Worm (Caenorhabditis elegans) whole organism, young adult: ENCODE data around the gene nol-10.
A peak's percentile ranks its signal among the peaks of the same experiment; 100 is the strongest.

Experiments used
- D2030.7 ChIP-seq: fragments of 200-800 bp; sonication (Bioruptor generic); IDR thresholded peaks from 2 replicates; pipeline ENCODE4 v1.3.6; 2022; ENCODE audit warnings: missing genetic modification reagents, missing genetic modification characterization, missing compliant biosample characterization
- F33H1.4 ChIP-seq: fragments of 200-800 bp; sonication (Bioruptor generic); IDR thresholded peaks from 2 replicates; pipeline ENCODE4 v1.3.6; 2022; ENCODE audit warnings: missing genetic modification reagents, missing genetic modification characterization, missing compliant biosample characterization
- F52B5.7 ChIP-seq: sonication (generic microtip); optimal IDR thresholded peaks from 2 replicates; lab custom pipeline; 2016; ENCODE audit warnings: mild to moderate bottlenecking, missing genetic modification characterization, missing compliant biosample characterization
- F55B11.4 ChIP-seq: sonication (generic microtip); optimal IDR thresholded peaks from 2 replicates; lab custom pipeline; 2016; ENCODE audit warnings: missing compliant biosample characterization, missing genetic modification characterization, borderline replicate concordance; ENCODE audit not compliant: insufficient read depth
- F57C9.4 ChIP-seq: sonication (generic microtip); optimal IDR thresholded peaks from 2 replicates; lab custom pipeline; 2017; ENCODE audit warnings: mild to moderate bottlenecking, missing genetic modification characterization, missing compliant biosample characterization
- K11D2.4 ChIP-seq: fragments of 200-800 bp; sonication (Bioruptor generic); IDR thresholded peaks from 2 replicates; pipeline ENCODE4 v1.3.6; 2022; ENCODE audit warnings: missing genetic modification reagents, missing genetic modification characterization, missing compliant biosample characterization
- T07F8.4 ChIP-seq: sonication (generic microtip); optimal IDR thresholded peaks from 2 replicates; lab custom pipeline; 2016; ENCODE audit warnings: mild to moderate bottlenecking, missing genetic modification characterization, moderate library complexity, missing compliant biosample characterization
- Y53F4B.3 ChIP-seq: fragments of 200-800 bp; sonication (Bioruptor generic); IDR thresholded peaks from 2 replicates; pipeline ENCODE4 v1.3.6; 2022; ENCODE audit warnings: missing genetic modification reagents, missing genetic modification characterization, missing compliant biosample characterization
- Y53G8AR.9 ChIP-seq: fragments of 200-800 bp; sonication (Bioruptor generic); conservative IDR thresholded peaks from 2 replicates; pipeline ENCODE4 v1.3.6; 2022; ENCODE audit warnings: missing genetic modification reagents, missing genetic modification characterization, missing compliant biosample characterization
- Y79H2A.3 ChIP-seq: fragments of 200-800 bp; sonication (Bioruptor generic); conservative IDR thresholded peaks from 2 replicates; pipeline ENCODE4 v1.3.6; 2022; ENCODE audit warnings: missing genetic modification reagents, missing genetic modification characterization, missing compliant biosample characterization
- Y95B8A.8 ChIP-seq: fragments of 200-800 bp; sonication (Bioruptor generic); IDR thresholded peaks from 2 replicates; pipeline ENCODE4 v1.3.6; 2022; ENCODE audit warnings: missing genetic modification reagents, missing genetic modification characterization, missing compliant biosample characterization
- ama-1 ChIP-seq, 3 experiments: fragments of 150-350 bp in 1 of 3; sonication (generic microtip) in 2 of 3; optimal IDR thresholded peaks; 2 replicates each; lab custom pipeline; 2014 to 2018; ENCODE audit warnings: missing biosample characterization in 2 of 3, missing genetic modification characterization in 2 of 3, missing genetic modification reagents in 2 of 3
- aptf-2 ChIP-seq: fragments of 200-800 bp; sonication (Bioruptor generic); conservative IDR thresholded peaks from 2 replicates; pipeline ENCODE4 v1.3.6; 2022; ENCODE audit warnings: missing genetic modification reagents, missing genetic modification characterization, missing compliant biosample characterization
- aptf-3 ChIP-seq: fragments of 200-800 bp; sonication (Bioruptor generic); IDR thresholded peaks from 2 replicates; pipeline ENCODE4 v1.3.6; 2022; ENCODE audit warnings: missing genetic modification characterization, missing compliant biosample characterization
- attf-3 ChIP-seq: fragments of 200-800 bp; sonication (Bioruptor generic); conservative IDR thresholded peaks from 2 replicates; pipeline ENCODE4 v1.3.6; 2022; ENCODE audit warnings: missing genetic modification reagents, missing genetic modification characterization, missing compliant biosample characterization
- bed-2 ChIP-seq: fragments of 200-800 bp; sonication (Bioruptor generic); IDR thresholded peaks from 2 replicates; pipeline ENCODE4 v1.3.6; 2022; ENCODE audit warnings: missing genetic modification reagents, missing genetic modification characterization, missing compliant biosample characterization
- ccch-3 ChIP-seq: fragments of 200-800 bp; sonication (Bioruptor generic); optimal IDR thresholded peaks from 2 replicates; lab custom pipeline; 2018; ENCODE audit warnings: mild to moderate bottlenecking, missing genetic modification characterization, missing compliant biosample characterization
- ceh-100 ChIP-seq: fragments of 200-800 bp; sonication (Bioruptor generic); IDR thresholded peaks from 2 replicates; pipeline ENCODE4 v1.3.6; 2022; ENCODE audit warnings: missing genetic modification reagents, missing genetic modification characterization, missing compliant biosample characterization
- ceh-27 ChIP-seq: fragments of 200-800 bp; sonication (Bioruptor generic); optimal IDR thresholded peaks from 2 replicates; lab custom pipeline; 2018; ENCODE audit warnings: mild to moderate bottlenecking, missing genetic modification characterization, moderate library complexity, missing compliant biosample characterization
- die-1 ChIP-seq: sonication (generic microtip); optimal IDR thresholded peaks from 2 replicates; lab custom pipeline; 2016; ENCODE audit warnings: missing genotype, mild to moderate bottlenecking, missing genetic modification characterization, missing compliant biosample characterization
- egl-44 ChIP-seq: fragments of 200-800 bp; sonication (Bioruptor generic); IDR thresholded peaks from 2 replicates; pipeline ENCODE4 v1.3.6; 2022; ENCODE audit warnings: missing genetic modification reagents, missing genetic modification characterization, missing compliant biosample characterization
- fkh-3 ChIP-seq: sonication (generic microtip); optimal IDR thresholded peaks from 2 replicates; lab custom pipeline; 2016; ENCODE audit warnings: mild to moderate bottlenecking, missing genetic modification characterization, missing compliant biosample characterization
- him-1 ChIP-seq: sonication (generic microtip); optimal IDR thresholded peaks from 2 replicates; lab custom pipeline; 2016; ENCODE audit warnings: missing genotype, missing genetic modification reagents, missing genetic modification characterization, missing compliant biosample characterization
- hlh-26 ChIP-seq: fragments of 200-800 bp; sonication (Bioruptor generic); conservative IDR thresholded peaks from 2 replicates; pipeline ENCODE4 v1.3.6; 2022; ENCODE audit warnings: missing genetic modification reagents, missing genetic modification characterization, missing compliant biosample characterization
- hmg-1.2 ChIP-seq: fragments of 200-800 bp; sonication (Bioruptor generic); IDR thresholded peaks from 2 replicates; pipeline ENCODE4 v1.3.6; 2022; ENCODE audit warnings: missing genetic modification reagents, missing genetic modification characterization, missing compliant biosample characterization
- hrde-1 ChIP-seq: sonication (generic microtip); optimal IDR thresholded peaks from 2 replicates; lab custom pipeline; 2016; ENCODE audit warnings: missing genetic modification characterization, mild to moderate bottlenecking, missing compliant biosample characterization, moderate library complexity, missing genotype, missing genetic modification reagents, borderline replicate concordance
- hsf-1 ChIP-seq: fragments of 200-800 bp; sonication (Bioruptor generic); IDR thresholded peaks from 2 replicates; pipeline ENCODE4 v1.3.6; 2022; ENCODE audit warnings: missing genetic modification reagents, missing genetic modification characterization, missing compliant biosample characterization
- lin-26 ChIP-seq: fragments of 200-800 bp; sonication (Bioruptor generic); IDR thresholded peaks from 2 replicates; pipeline ENCODE4 v1.3.6; 2022; ENCODE audit warnings: missing genetic modification reagents, missing genetic modification characterization, missing compliant biosample characterization
- lin-54 ChIP-seq: fragments of 200-800 bp; sonication (Bioruptor generic); optimal IDR thresholded peaks from 2 replicates; lab custom pipeline; 2018; ENCODE audit warnings: mild to moderate bottlenecking, missing genetic modification characterization, missing compliant biosample characterization
- madf-8 ChIP-seq: fragments of 200-800 bp; sonication (Bioruptor generic); conservative IDR thresholded peaks from 2 replicates; pipeline ENCODE4 v1.3.6; 2022; ENCODE audit warnings: missing genetic modification reagents, missing genetic modification characterization, missing compliant biosample characterization
- mes-4 ChIP-seq: sonication (generic microtip); optimal IDR thresholded peaks from 2 replicates; lab custom pipeline; 2016; ENCODE audit warnings: missing genotype, missing genetic modification characterization, missing compliant biosample characterization
- mxl-1 ChIP-seq: sonication (generic microtip); optimal IDR thresholded peaks from 2 replicates; lab custom pipeline; 2016; ENCODE audit warnings: missing genetic modification characterization, missing compliant biosample characterization
- nhr-179 ChIP-seq: sonication (generic microtip); optimal IDR thresholded peaks from 2 replicates; lab custom pipeline; 2016; ENCODE audit warnings: mild to moderate bottlenecking, missing genetic modification characterization, missing compliant biosample characterization
- nhr-27 ChIP-seq: fragments of 200-800 bp; sonication (Bioruptor generic); optimal IDR thresholded peaks from 2 replicates; lab custom pipeline; 2018; ENCODE audit warnings: mild to moderate bottlenecking, missing genetic modification characterization, moderate library complexity, missing compliant biosample characterization
- nhr-80 ChIP-seq: sonication (generic microtip); optimal IDR thresholded peaks from 2 replicates; lab custom pipeline; 2016; ENCODE audit warnings: missing genetic modification characterization, missing compliant biosample characterization
- pbrm-1 ChIP-seq: fragments of 200-800 bp; sonication (Bioruptor generic); IDR thresholded peaks from 2 replicates; pipeline ENCODE4 v1.3.6; 2022; ENCODE audit warnings: missing genetic modification reagents, missing genetic modification characterization, missing compliant biosample characterization
- pha-4 ChIP-seq: fragments of 150-350 bp; sonication (generic microtip); optimal IDR thresholded peaks from 2 replicates; lab custom pipeline; 2014; ENCODE audit warnings: missing biosample characterization, missing genetic modification reagents, missing genetic modification characterization
- rcor-1 ChIP-seq: fragments of 200-800 bp; sonication (Bioruptor generic); IDR thresholded peaks from 2 replicates; pipeline ENCODE4 v1.3.6; 2022; ENCODE audit warnings: missing genetic modification reagents, missing genetic modification characterization, missing compliant biosample characterization
- rpc-1 ChIP-seq, 2 experiments: fragments of 150-350 bp in 1 of 2; sonication (generic microtip) in 1 of 2; optimal IDR thresholded peaks; 2 replicates each; lab custom pipeline; 2014 to 2018; ENCODE audit warnings: missing biosample characterization in 1 of 2, missing genetic modification characterization in 1 of 2, missing genetic modification reagents in 1 of 2, missing genotype in 1 of 2
- sdz-38 ChIP-seq: sonication (generic microtip); optimal IDR thresholded peaks from 2 replicates; lab custom pipeline; 2016; ENCODE audit warnings: missing genotype, missing genetic modification characterization, missing compliant biosample characterization
- snpc-1.1 ChIP-seq: sonication (generic microtip); optimal IDR thresholded peaks from 2 replicates; lab custom pipeline; 2017; ENCODE audit warnings: missing genetic modification characterization, mild to moderate bottlenecking, missing compliant biosample characterization, antibody characterized with exemption, moderate library complexity, missing genotype, missing genetic modification reagents; ENCODE audit not compliant: insufficient read depth
- snpc-3.4 ChIP-seq: sonication (generic microtip); optimal IDR thresholded peaks from 2 replicates; lab custom pipeline; 2017; ENCODE audit warnings: missing genetic modification characterization, mild to moderate bottlenecking, missing compliant biosample characterization, antibody characterized with exemption, moderate library complexity, missing genotype, missing genetic modification reagents
- unc-62 ChIP-seq: fragments of 150-350 bp; optimal IDR thresholded peaks from 2 replicates; lab custom pipeline; 2014; ENCODE audit warnings: missing biosample characterization, missing genetic modification reagents, missing genetic modification characterization
- zfh-2 ChIP-seq: fragments of 200-800 bp; sonication (Bioruptor generic); conservative IDR thresholded peaks from 2 replicates; pipeline ENCODE4 v1.3.6; 2022; ENCODE audit warnings: missing genetic modification reagents, missing genetic modification characterization, missing compliant biosample characterization
- zim-3 ChIP-seq: sonication (generic microtip); optimal IDR thresholded peaks from 2 replicates; lab custom pipeline; 2017; ENCODE audit warnings: mild to moderate bottlenecking, missing genetic modification characterization, moderate library complexity, missing compliant biosample characterization

The nol-10 gene

ce11 chrIV:7543662-7544061 is 36.7 kb upstream of the nol-10 start:
- no peak for TF ChIP-seq ama-1 (optimal IDR thresholded peaks at IDR 0.05; lab: Kevin White, UChicago)
- peak in 1 of 2 experiments; percentile 11 for TF ChIP-seq ama-1 (GFP tag; optimal IDR thresholded peaks at IDR 0.05; lab: Kevin White, UChicago)
- peak; percentile 37 for TF ChIP-seq hrde-1 (tag; lab: Kevin White, UChicago)
- TF ChIP-seq him-1 = peak; percentile 70
- TF ChIP-seq lin-54 (GFP tag; lab: Kevin White, UChicago) = no peak
- TF ChIP-seq, all 124 proteins: peak for 3

ce11 chrIV:7547843-7548578 is 32.4 kb upstream of the nol-10 start, which contains the start of the genes cdd-2 and oef-1:
cdd-2 (minus strand) TSS chrIV:7547893.
oef-1 (plus strand) TSS chrIV:7548417.
- TF ChIP-seq egl-44 (GFP tag; lab: Robert Waterston, UW) (no peak), Y53G8AR.9 (GFP tag; lab: Robert Waterston, UW) (peak; percentile 77; the same call in 1 of the 2 replicates), lin-26 (GFP tag; lab: Robert Waterston, UW) (peak; percentile 73; the same call in 1 of the 2 replicates), zim-3 (tag; lab: Kevin White, UChicago) (no peak), fkh-3 (tag; lab: Kevin White, UChicago) (no peak), snpc-1.1 (tag; lab: Kevin White, UChicago) (no peak), rpc-1 (optimal IDR thresholded peaks at IDR 0.05; lab: Kevin White, UChicago) (no peak), rpc-1 (tag; optimal IDR thresholded peaks at IDR 0.05; lab: Kevin White, UChicago) (no peak), rcor-1 (GFP tag; lab: Robert Waterston, UW) (peak; percentile 84), F55B11.4 (tag; lab: Kevin White, UChicago) (no peak), mxl-1 (no peak), pbrm-1 (peak; percentile 88), unc-62 (GFP tag; lab: Kevin White, UChicago) (no peak), die-1 (no peak), sdz-38 (tag; lab: Kevin White, UChicago) (no peak), hlh-26 (no peak), nhr-80 (no peak), D2030.7 (GFP tag; lab: Robert Waterston, UW) (peak; percentile 96), F33H1.4 (GFP tag; lab: Robert Waterston, UW) (peak; percentile 85), aptf-3 (no peak; the same call in 1 of the 2 replicates), T07F8.4 (no peak), K11D2.4 (GFP tag; lab: Robert Waterston, UW) (no peak), ceh-100 (GFP tag; lab: Robert Waterston, UW) (peak; percentile 78), aptf-2 (GFP tag; lab: Robert Waterston, UW) (peak; percentile 44; the same call in 1 of the 2 replicates), Y79H2A.3 (peak; percentile 94), attf-3 (peak; percentile 58), nhr-179 (tag; lab: Kevin White, UChicago) (no peak), hsf-1 (GFP tag; lab: Robert Waterston, UW) (peak; percentile 87), ccch-3 (GFP tag; lab: Kevin White, UChicago) (no peak), Y53F4B.3 (GFP tag; lab: Robert Waterston, UW) (no peak), him-1 (peak; percentile 31), mes-4 (no peak), hmg-1.2 (peak; percentile 81), F57C9.4 (tag; lab: Kevin White, UChicago) (no peak), Y95B8A.8 (GFP tag; lab: Robert Waterston, UW) (peak; percentile 95), madf-8 (GFP tag; lab: Robert Waterston, UW) (peak; percentile 94), ceh-27 (GFP tag; lab: Kevin White, UChicago) (no peak), bed-2 (GFP tag; lab: Robert Waterston, UW) (no peak), F52B5.7 (no peak), snpc-3.4 (tag; lab: Kevin White, UChicago) (peak; percentile 29), pha-4 (tag; lab: Kevin White, UChicago) (no peak), nhr-27 (tag; lab: Kevin White, UChicago) (no peak), zfh-2 (GFP tag; lab: Robert Waterston, UW) (no peak)
